Fruit fly (Drosophila melanogaster): ENCODE data around the gene TAF1B.

The TAF1B gene

DNA sequence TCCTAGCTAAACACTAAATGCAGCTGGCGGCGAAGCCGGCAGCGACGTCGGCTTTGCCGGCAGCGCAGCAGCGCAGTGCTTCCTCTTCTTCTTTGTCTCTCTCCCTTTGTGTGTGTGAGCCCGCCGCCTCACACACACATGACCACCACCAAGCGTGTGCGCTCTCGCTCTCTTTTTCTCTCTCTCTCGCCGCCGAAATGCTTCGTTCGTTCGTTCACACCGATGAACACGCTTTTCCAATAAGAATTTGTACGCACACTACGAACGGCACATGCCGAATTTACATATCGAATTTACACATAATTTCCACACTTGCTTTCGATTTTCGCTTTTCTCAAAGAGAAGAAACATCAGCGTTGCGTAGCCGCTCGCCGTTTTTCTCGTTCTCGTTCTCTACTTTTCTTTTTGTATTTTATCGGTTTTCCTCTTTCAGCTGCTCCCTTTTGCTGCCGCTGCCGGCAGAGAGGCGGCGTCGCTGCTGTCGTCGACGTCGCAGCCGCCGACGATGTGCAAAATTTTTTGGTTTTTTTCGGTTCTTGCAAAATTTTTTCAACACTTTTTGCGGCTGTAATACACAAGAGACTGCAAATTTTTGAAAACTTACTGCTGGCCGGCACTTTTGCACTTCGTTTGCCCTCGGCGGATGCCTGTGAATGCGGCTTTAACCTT lies 34.6 kb downstream of the TAF1B start (continued):
- TF ChIP-seq Blimp-1 (GFP tag; optimal IDR thresholded peaks at IDR 0.05) (peak; percentile 71), CG9932 (GFP tag; IDR thresholded peaks at IDR 0.05) (0 out of 2 replicates have a peak, but pooled peaks have one; percentile 21), sim (GFP tag; IDR thresholded peaks at IDR 0.05) (no peak), luna (GFP tag; optimal IDR thresholded peaks at IDR 0.05) (no peak), ara (GFP tag; IDR thresholded peaks at IDR 0.05) (0 out of 2 replicates have a peak, but pooled peaks have one; percentile 17), ttk (GFP tag; IDR thresholded peaks at IDR 0.05) (no peak), CG18011 (GFP tag; optimal IDR thresholded peaks at IDR 0.05) (no peak), CG11247 (GFP tag; IDR thresholded peaks at IDR 0.05) (no peak), CG2199 (GFP tag; IDR thresholded peaks at IDR 0.05) (no peak), scrt (GFP tag; optimal IDR thresholded peaks at IDR 0.05) (peak; percentile 17), Fer3 (tag; optimal IDR thresholded peaks at IDR 0.05) (no peak), Xrp1 (GFP tag; IDR thresholded peaks at IDR 0.05) (0 out of 2 replicates have a peak, but pooled peaks have one; percentile 30), Med (GFP tag) (peak; percentile 82), kni (GFP tag; optimal IDR thresholded peaks at IDR 0.05) (peak; percentile 9), Ssrp (tag; optimal IDR thresholded peaks at IDR 0.05) (no peak), CG15479 (GFP tag; optimal IDR thresholded peaks at IDR 0.05) (peak; percentile 26), ftz-f1 (GFP tag; optimal IDR thresholded peaks at IDR 0.05) (no peak), Oli (tag; optimal IDR thresholded peaks at IDR 0.05) (no peak), CG8290 (GFP tag; optimal IDR thresholded peaks at IDR 0.05) (no peak), CG8290 (tag; optimal IDR thresholded peaks at IDR 0.05) (peak in 1 of 2 experiments; percentile 1), Ptx1 (GFP tag; IDR thresholded peaks at IDR 0.05) (peak; percentile 16; the same call in 1 of the 2 replicates), CG15696 (tag; optimal IDR thresholded peaks at IDR 0.05) (no peak), mld (GFP tag; IDR thresholded peaks at IDR 0.05; ENCODE audit: partially characterized antibody) (no peak), eyg (GFP tag; optimal IDR thresholded peaks at IDR 0.05) (no peak), CG34376 (GFP tag; optimal IDR thresholded peaks at IDR 0.05) (peak; percentile 22), sna (GFP tag; IDR thresholded peaks at IDR 0.05; ENCODE audit: partially characterized antibody) (peak; percentile 33; the same call in 1 of the 2 replicates), tup (GFP tag; optimal IDR thresholded peaks at IDR 0.05) (no peak), CG10267 (tag; optimal IDR thresholded peaks at IDR 0.05) (no peak), CG17186 (GFP tag; optimal IDR thresholded peaks at IDR 0.05) (no peak), croc (GFP tag; conservative IDR thresholded peaks at IDR 0.05) (no peak), crol (GFP tag; IDR thresholded peaks at IDR 0.05) (no peak), BtbVII (GFP tag; optimal IDR thresholded peaks at IDR 0.05) (no peak), CG34422 (GFP tag; IDR thresholded peaks at IDR 0.05) (peak; percentile 27; the same call in 1 of the 3 replicates), Pdp1 (GFP tag; optimal IDR thresholded peaks at IDR 0.05) (peak in 1 of 2 experiments; percentile 43), Tbp (GFP tag; optimal IDR thresholded peaks at IDR 0.05) (no peak), tna (GFP tag; IDR thresholded peaks at IDR 0.05; ENCODE audit: partially characterized antibody) (no peak), Trl (optimal IDR thresholded peaks at IDR 0.05) (peak; percentile 97 to 98), Trl (GFP tag; optimal IDR thresholded peaks at IDR 0.05) (peak; percentile 2), gce (GFP tag; IDR thresholded peaks at IDR 0.05) (no peak), CG17385 (GFP tag; optimal IDR thresholded peaks at IDR 0.05) (peak; percentile 98), Drgx (GFP tag; IDR thresholded peaks at IDR 0.05) (peak; percentile 52; the same call in 1 of the 2 replicates), cas (GFP tag; IDR thresholded peaks at IDR 0.05) (no peak), HLH54F (GFP tag; optimal IDR thresholded peaks at IDR 0.05) (no peak), Atf6 (GFP tag; IDR thresholded peaks at IDR 0.05) (no peak), CG10543 (GFP tag; optimal IDR thresholded peaks at IDR 0.05) (peak; percentile 19), Bteb2 (GFP tag; optimal IDR thresholded peaks at IDR 0.05) (no peak), vnd (GFP tag; IDR thresholded peaks at IDR 0.05; ENCODE audit: partially characterized antibody) (no peak), row (GFP tag; IDR thresholded peaks at IDR 0.05) (peak; percentile 54; the same call in 2 of the 3 replicates), CG3838 (GFP tag; optimal IDR thresholded peaks at IDR 0.05) (no peak), Doc3 (GFP tag; IDR thresholded peaks at IDR 0.05; ENCODE audit: partially characterized antibody) (no peak)
